Fruit fly (Drosophila melanogaster) whole organism, embryonic: Measurements from ENCODE around the gene EMC5.

ENCODE experiments used
- Bdp1 ChIP-seq: fragments of 200-800 bp; sonication (Bioruptor generic); optimal IDR thresholded peaks from 3 replicates; lab custom pipeline; 2016; ENCODE audit warnings: missing biosample characterization, missing genetic modification characterization
- Bteb2 ChIP-seq: fragments of 200-800 bp; sonication (Bioruptor generic); optimal IDR thresholded peaks from 2 replicates; lab custom pipeline; 2016; ENCODE audit warnings: missing biosample characterization, missing genetic modification characterization
- CG10366 ChIP-seq: fragments of 200-800 bp; sonication (Bioruptor generic); IDR thresholded peaks from 2 replicates; pipeline ENCODE4 v1.3.6; 2022; ENCODE audit warnings: missing biosample characterization, missing genetic modification characterization
- CG10543 ChIP-seq: fragments of 200-800 bp; sonication (Bioruptor generic); optimal IDR thresholded peaks from 3 replicates; lab custom pipeline; 2017; ENCODE audit warnings: missing biosample characterization, mild to moderate bottlenecking, missing genetic modification characterization, moderate library complexity
- CG11696 ChIP-seq: fragments of 200-800 bp; sonication (Bioruptor generic); IDR thresholded peaks from 2 replicates; pipeline ENCODE4 v1.3.6; 2022; ENCODE audit warnings: missing biosample characterization, missing genetic modification characterization
- CG12391 ChIP-seq: fragments of 200-800 bp; sonication (Bioruptor generic); optimal IDR thresholded peaks from 3 replicates; lab custom pipeline; 2018; ENCODE audit warnings: missing biosample characterization, mild to moderate bottlenecking, missing genetic modification characterization, moderate library complexity
- CG13424 ChIP-seq: fragments of 200-800 bp; sonication (Bioruptor generic); optimal IDR thresholded peaks from 2 replicates; lab custom pipeline; 2019; ENCODE audit warnings: missing biosample characterization, mild to moderate bottlenecking, missing genetic modification characterization, moderate library complexity
- CG15269 ChIP-seq: fragments of 200-800 bp; sonication (Bioruptor generic); optimal IDR thresholded peaks from 2 replicates; lab custom pipeline; 2018; ENCODE audit warnings: missing biosample characterization, mild to moderate bottlenecking, missing genetic modification characterization, moderate library complexity
- CG17385 ChIP-seq: fragments of 200-800 bp; sonication (Bioruptor generic); optimal IDR thresholded peaks from 3 replicates; lab custom pipeline; 2018; ENCODE audit warnings: missing biosample characterization, mild to moderate bottlenecking, missing genetic modification characterization
- CG18619 ChIP-seq: fragments of 200-800 bp; sonication (Bioruptor generic); optimal IDR thresholded peaks from 3 replicates; lab custom pipeline; 2017; ENCODE audit warnings: missing biosample characterization, mild to moderate bottlenecking, missing genetic modification characterization
- CG3281 ChIP-seq: fragments of 200-800 bp; sonication (Bioruptor generic); optimal IDR thresholded peaks from 3 replicates; lab custom pipeline; 2017; ENCODE audit warnings: missing biosample characterization, mild to moderate bottlenecking, missing genetic modification characterization
- CG4328 ChIP-seq: fragments of 200-800 bp; sonication (Bioruptor generic); optimal IDR thresholded peaks from 3 replicates; lab custom pipeline; 2017; ENCODE audit warnings: missing biosample characterization, missing genetic modification reagents, missing genetic modification characterization
- CG6683 ChIP-seq: fragments of 200-800 bp; sonication (Bioruptor generic); optimal IDR thresholded peaks from 2 replicates; lab custom pipeline; 2017; ENCODE audit warnings: missing biosample characterization, mild to moderate bottlenecking, missing genetic modification characterization, missing genetic modification reagents
- CG7556 ChIP-seq: fragments of 200-800 bp; sonication (Bioruptor generic); optimal IDR thresholded peaks from 2 replicates; lab custom pipeline; 2017; ENCODE audit warnings: missing biosample characterization, mild to moderate bottlenecking, missing genetic modification characterization
- CG7963 ChIP-seq: fragments of 200-800 bp; sonication (Bioruptor generic); IDR thresholded peaks from 3 replicates; pipeline ENCODE4 v1.3.6; 2022; ENCODE audit warnings: missing biosample characterization, missing genetic modification characterization; ENCODE audit not compliant: partially characterized antibody
- CG8359 ChIP-seq: fragments of 200-800 bp; sonication (Bioruptor generic); optimal IDR thresholded peaks from 2 replicates; lab custom pipeline; 2017; ENCODE audit warnings: missing biosample characterization, mild to moderate bottlenecking, missing genetic modification characterization, borderline replicate concordance
- Camta ChIP-seq: fragments of 200-800 bp; sonication (Bioruptor generic); optimal IDR thresholded peaks from 2 replicates; lab custom pipeline; 2016; ENCODE audit warnings: missing biosample characterization, missing genetic modification characterization
- Chrac-16 ChIP-seq: fragments of 200-800 bp; sonication (Bioruptor generic); optimal IDR thresholded peaks from 3 replicates; lab custom pipeline; 2016; ENCODE audit warnings: missing biosample characterization, missing genetic modification characterization
- D19A ChIP-seq: fragments of 200-800 bp; optimal IDR thresholded peaks from 3 replicates; lab custom pipeline; 2019; ENCODE audit warnings: missing biosample characterization, mild to moderate bottlenecking, missing genetic modification characterization, moderate library complexity
- Eip74EF ChIP-seq, 2 experiments: fragments of 200-800 bp in 1 of 2; fragments of >200 bp in 1 of 2; sonication (Bioruptor generic) in 1 of 2; optimal IDR thresholded peaks; 2 replicates each; lab custom pipeline; 2017 to 2019; ENCODE audit warnings: missing biosample characterization in 2 of 2, missing genetic modification characterization in 2 of 2, mild to moderate bottlenecking in 1 of 2, moderate library complexity in 1 of 2
- Fer2 ChIP-seq: fragments of 200-800 bp; sonication (Bioruptor generic); optimal IDR thresholded peaks from 2 replicates; lab custom pipeline; 2018; ENCODE audit warnings: missing biosample characterization, mild to moderate bottlenecking, missing genetic modification characterization, moderate library complexity
- HHEX ChIP-seq: fragments of 200-800 bp; sonication (Bioruptor generic); optimal IDR thresholded peaks from 3 replicates; lab custom pipeline; 2017; ENCODE audit warnings: missing biosample characterization, mild to moderate bottlenecking, missing genetic modification characterization, missing genetic modification reagents
- MTF-1 ChIP-seq: fragments of 200-800 bp; sonication (Bioruptor generic); optimal IDR thresholded peaks from 2 replicates; lab custom pipeline; 2018; ENCODE audit warnings: missing biosample characterization, mild to moderate bottlenecking, missing genetic modification characterization, borderline replicate concordance
- NK7.1 ChIP-seq: fragments of 200-800 bp; sonication (Bioruptor generic); optimal IDR thresholded peaks from 3 replicates; lab custom pipeline; 2016; ENCODE audit warnings: missing biosample characterization, missing genetic modification characterization
- Nf-YB ChIP-seq: fragments of 200-800 bp; sonication (Bioruptor generic); optimal IDR thresholded peaks from 3 replicates; lab custom pipeline; 2019; ENCODE audit warnings: missing biosample characterization, mild to moderate bottlenecking, missing genetic modification characterization, moderate library complexity
- Pdp1 ChIP-seq, 2 experiments: fragments of 200-800 bp; sonication (Bioruptor generic); optimal IDR thresholded peaks; 3 replicates each; lab custom pipeline; 2016; ENCODE audit warnings: missing biosample characterization in 2 of 2, missing genetic modification characterization in 2 of 2, mild to moderate bottlenecking in 1 of 2, moderate library complexity in 1 of 2
- Sox100B ChIP-seq: fragments of 200-800 bp; sonication (Bioruptor generic); optimal IDR thresholded peaks from 3 replicates; lab custom pipeline; 2018; ENCODE audit warnings: missing biosample characterization, mild to moderate bottlenecking, missing genetic modification characterization
- Sox102F ChIP-seq: fragments of 200-800 bp; sonication (Bioruptor generic); optimal IDR thresholded peaks from 2 replicates; lab custom pipeline; 2018; ENCODE audit warnings: missing biosample characterization, mild to moderate bottlenecking, missing genetic modification characterization, moderate library complexity
- Xrp1 ChIP-seq: fragments of 200-800 bp; sonication (Bioruptor generic); IDR thresholded peaks from 2 replicates; pipeline ENCODE4 v1.3.6; 2022; ENCODE audit warnings: missing biosample characterization, missing genetic modification characterization
- ac ChIP-seq: fragments of 200-800 bp; sonication (Bioruptor generic); optimal IDR thresholded peaks from 3 replicates; lab custom pipeline; 2017; ENCODE audit warnings: missing biosample characterization, mild to moderate bottlenecking, missing genetic modification characterization
- aop ChIP-seq: fragments of 200-800 bp; sonication (Bioruptor generic); IDR thresholded peaks from 2 replicates; pipeline ENCODE4 v1.3.6; 2022; ENCODE audit warnings: missing biosample characterization, missing genetic modification characterization
- bab2 ChIP-seq: fragments of 200-800 bp; sonication (Bioruptor generic); optimal IDR thresholded peaks from 2 replicates; lab custom pipeline; 2016; ENCODE audit warnings: missing biosample characterization, missing genetic modification characterization
- cg ChIP-seq: fragments of 200-800 bp; sonication (Bioruptor generic); optimal IDR thresholded peaks from 3 replicates; lab custom pipeline; 2019; ENCODE audit warnings: missing biosample characterization, mild to moderate bottlenecking, missing genetic modification characterization, moderate library complexity
- cwo ChIP-seq: fragments of 200-800 bp; sonication (Bioruptor generic); optimal IDR thresholded peaks from 3 replicates; lab custom pipeline; 2017; ENCODE audit warnings: missing biosample characterization, missing genetic modification characterization, mild to moderate bottlenecking, moderate library complexity, missing genetic modification reagents
- exex ChIP-seq: fragments of 200-800 bp; sonication (Bioruptor generic); optimal IDR thresholded peaks from 4 replicates; lab custom pipeline; 2018; ENCODE audit warnings: missing biosample characterization, mild to moderate bottlenecking, missing genetic modification characterization, moderate library complexity
- eyg ChIP-seq: fragments of 200-800 bp; sonication (Bioruptor generic); optimal IDR thresholded peaks from 3 replicates; lab custom pipeline; 2016; ENCODE audit warnings: missing biosample characterization, missing genetic modification characterization
- gt ChIP-seq: fragments of 200-800 bp; sonication (Bioruptor generic); IDR thresholded peaks from 2 replicates; pipeline ENCODE4 v1.3.6; 2022; ENCODE audit warnings: missing biosample characterization, missing genetic modification characterization
- jigr1 ChIP-seq: fragments of 200-800 bp; sonication (Bioruptor generic); IDR thresholded peaks from 3 replicates; pipeline ENCODE4 v1.3.6; 2022; ENCODE audit warnings: missing biosample characterization, missing genetic modification characterization
- lilli ChIP-seq: fragments of 200-800 bp; sonication (Bioruptor generic); optimal IDR thresholded peaks from 3 replicates; lab custom pipeline; 2016; ENCODE audit warnings: missing biosample characterization, missing genetic modification characterization
- odd ChIP-seq: fragments of 200-800 bp; sonication (Bioruptor generic); optimal IDR thresholded peaks from 2 replicates; lab custom pipeline; 2017; ENCODE audit warnings: missing biosample characterization, mild to moderate bottlenecking, missing genetic modification characterization
- peb ChIP-seq: fragments of 200-800 bp; sonication (Bioruptor generic); IDR thresholded peaks from 2 replicates; pipeline ENCODE4 v1.3.6; 2022; ENCODE audit warnings: missing biosample characterization, missing genetic modification characterization
- pho ChIP-seq: fragments of 200-800 bp; sonication (Bioruptor generic); optimal IDR thresholded peaks from 2 replicates; lab custom pipeline; 2016; ENCODE audit warnings: missing biosample characterization, missing genetic modification characterization
- phol ChIP-seq: fragments of 200-800 bp; sonication (Bioruptor generic); optimal IDR thresholded peaks from 3 replicates; lab custom pipeline; 2018; ENCODE audit warnings: missing biosample characterization, mild to moderate bottlenecking, missing genetic modification characterization, moderate library complexity
- pnt ChIP-seq: fragments of 200-800 bp; sonication (Bioruptor generic); optimal IDR thresholded peaks from 3 replicates; lab custom pipeline; 2016; ENCODE audit warnings: missing biosample characterization, missing genetic modification characterization
- row ChIP-seq: fragments of 200-800 bp; sonication (Bioruptor generic); IDR thresholded peaks from 3 replicates; pipeline ENCODE4 v1.3.6; 2022; ENCODE audit warnings: missing biosample characterization, missing genetic modification characterization
- so ChIP-seq: fragments of 200-800 bp; sonication (Bioruptor generic); IDR thresholded peaks from 3 replicates; pipeline ENCODE4 v1.3.6; 2022; ENCODE audit warnings: missing biosample characterization, missing genetic modification characterization
- sob ChIP-seq: fragments of 200-800 bp; sonication (Bioruptor generic); IDR thresholded peaks from 2 replicates; pipeline ENCODE4 v1.3.6; 2022; ENCODE audit warnings: missing biosample characterization, missing genetic modification characterization
- unpg ChIP-seq: fragments of 200-800 bp; sonication (Bioruptor generic); optimal IDR thresholded peaks from 3 replicates; lab custom pipeline; 2018; ENCODE audit warnings: missing biosample characterization, mild to moderate bottlenecking, missing genetic modification characterization, moderate library complexity

Gene EMC5

dm6 chr2L:19026491-19027197 is 39.1 kb downstream of the EMC5 start (continued):
- TF ChIP-seq CG11696 (peak; percentile 23; the same call in 1 of the 2 replicates), exex (tag; lab: Kevin White, UChicago) (peak; percentile 33), CG15269 (tag; lab: Kevin White, UChicago) (peak; percentile 65), Nf-YB (peak; percentile 14), cwo (GFP tag; lab: Kevin White, UChicago) (peak; percentile 68), CG18619 (GFP tag; lab: Kevin White, UChicago) (peak; percentile 60), phol (peak; percentile 56), CG3281 (GFP tag; lab: Kevin White, UChicago) (peak; percentile 75), CG4328 (GFP tag; lab: Kevin White, UChicago) (peak; percentile 23), Sox102F (peak; percentile 55), eyg (GFP tag; lab: Kevin White, UChicago) (peak; percentile 11), CG7556 (GFP tag; lab: Kevin White, UChicago) (peak; percentile 88), CG6683 (GFP tag; lab: Kevin White, UChicago) (peak; percentile 65), Xrp1 (GFP tag; lab: Robert Waterston, UW) (peak; percentile 42; the same call in 1 of the 2 replicates), sob (peak; percentile 35; the same call in 1 of the 2 replicates), CG7963 (GFP tag; lab: Robert Waterston, UW) (no peak), MTF-1 (GFP tag; lab: Kevin White, UChicago) (no peak), so (peak; percentile 64; the same call in 1 of the 3 replicates), ac (no peak), Chrac-16 (GFP tag; lab: Kevin White, UChicago) (peak; percentile 23), jigr1 (no peak), Bteb2 (GFP tag; lab: Kevin White, UChicago) (peak; percentile 1), bab2 (GFP tag; lab: Kevin White, UChicago) (peak; percentile 27), Sox100B (GFP tag; lab: Kevin White, UChicago) (peak; percentile 47), CG12391 (peak; percentile 66), CG10366 (GFP tag; lab: Robert Waterston, UW) (peak; percentile 20; the same call in 1 of the 2 replicates), Camta (GFP tag; lab: Kevin White, UChicago) (no peak), CG10543 (GFP tag; lab: Kevin White, UChicago) (peak; percentile 64), row (GFP tag; lab: Robert Waterston, UW) (peak; percentile 76), Fer2 (peak; percentile 33), D19A (tag; lab: Kevin White, UChicago) (peak; percentile 41), pnt (GFP tag; lab: Kevin White, UChicago) (no peak), CG13424 (tag; lab: Kevin White, UChicago) (peak; percentile 70), Pdp1 (GFP tag; optimal IDR thresholded peaks at IDR 0.05; lab: Kevin White, UChicago) (peak in 1 of 2 experiments; percentile 8), gt (no peak), CG17385 (peak; percentile 56), aop (GFP tag; lab: Robert Waterston, UW) (no peak), Bdp1 (no peak), CG8359 (GFP tag; lab: Kevin White, UChicago) (no peak), odd (GFP tag; lab: Kevin White, UChicago) (peak; percentile 35), unpg (GFP tag; lab: Kevin White, UChicago) (peak; percentile 44), pho (GFP tag; lab: Kevin White, UChicago) (peak; percentile 34), lilli (peak; percentile 54), peb (GFP tag; lab: Robert Waterston, UW) (no peak), HHEX (GFP tag; lab: Kevin White, UChicago) (peak; percentile 14), NK7.1 (no peak), Eip74EF (GFP tag; optimal IDR thresholded peaks at IDR 0.05; lab: Kevin White, UChicago) (peak in 1 of 2 experiments; percentile 28), cg (GFP tag; lab: Kevin White, UChicago) (peak; percentile 28)
